Fruit fly (Drosophila melanogaster) whole organism, prepupa: ENCODE measurements around the gene Usp5.

Experiments
- CG10631 ChIP-seq: fragments of 200-800 bp; sonication (Bioruptor generic); optimal IDR thresholded peaks from 2 replicates; lab custom pipeline; 2016; ENCODE audit warnings: missing biosample characterization, missing genetic modification characterization
- CG10669 ChIP-seq: fragments of 200-800 bp; sonication (Bioruptor generic); optimal IDR thresholded peaks from 3 replicates; lab custom pipeline; 2018; ENCODE audit warnings: missing biosample characterization, mild to moderate bottlenecking, missing genetic modification characterization, moderate library complexity
- CG11294 ChIP-seq: fragments of 200-800 bp; sonication (Bioruptor generic); IDR thresholded peaks from 2 replicates; pipeline ENCODE4 v1.3.6; 2022; ENCODE audit warnings: missing biosample characterization, missing genetic modification characterization
- CG11762 ChIP-seq: fragments of 200-800 bp; sonication (Bioruptor generic); optimal IDR thresholded peaks from 3 replicates; lab custom pipeline; 2016; ENCODE audit warnings: missing biosample characterization, missing genetic modification characterization; ENCODE audit not compliant: insufficient read depth
- CG15336 ChIP-seq: fragments of 200-800 bp; sonication (Bioruptor generic); IDR thresholded peaks from 2 replicates; pipeline ENCODE4 v1.3.6; 2022; ENCODE audit warnings: missing biosample characterization, missing genetic modification characterization
- CG1621 ChIP-seq: fragments of 200-800 bp; sonication (Bioruptor generic); optimal IDR thresholded peaks from 3 replicates; lab custom pipeline; 2018; ENCODE audit warnings: missing biosample characterization, mild to moderate bottlenecking, missing genetic modification characterization
- CG16779 ChIP-seq: fragments of 200-800 bp; sonication (Bioruptor generic); optimal IDR thresholded peaks from 3 replicates; lab custom pipeline; 2017; ENCODE audit warnings: missing biosample characterization, mild to moderate bottlenecking, missing genetic modification characterization
- CG31627 ChIP-seq: fragments of 200-800 bp; sonication (Bioruptor generic); optimal IDR thresholded peaks from 3 replicates; lab custom pipeline; 2016; ENCODE audit warnings: missing biosample characterization, missing genetic modification characterization
- CG3919 ChIP-seq: fragments of 200-800 bp; sonication (Bioruptor generic); optimal IDR thresholded peaks from 3 replicates; lab custom pipeline; 2016; ENCODE audit warnings: missing biosample characterization, missing genetic modification characterization
- CG6276 ChIP-seq: fragments of 200-800 bp; sonication (Bioruptor generic); optimal IDR thresholded peaks from 2 replicates; lab custom pipeline; 2017; ENCODE audit warnings: missing biosample characterization, mild to moderate bottlenecking, missing genetic modification characterization
- CG6808 ChIP-seq: fragments of 200-800 bp; sonication (Bioruptor generic); optimal IDR thresholded peaks from 3 replicates; lab custom pipeline; 2017; ENCODE audit warnings: missing biosample characterization, missing genetic modification characterization, mild to moderate bottlenecking, moderate library complexity, missing genetic modification reagents
- CG6854 ChIP-seq: fragments of 200-800 bp; sonication (Bioruptor generic); optimal IDR thresholded peaks from 2 replicates; lab custom pipeline; 2017; ENCODE audit warnings: missing biosample characterization, mild to moderate bottlenecking, missing genetic modification characterization
- CG7368 ChIP-seq: fragments of 200-800 bp; sonication (Bioruptor generic); optimal IDR thresholded peaks from 3 replicates; lab custom pipeline; 2016; ENCODE audit warnings: missing biosample characterization, missing genetic modification characterization
- CG8319 ChIP-seq: fragments of 200-800 bp; sonication (Bioruptor generic); optimal IDR thresholded peaks from 3 replicates; lab custom pipeline; 2016; ENCODE audit warnings: missing biosample characterization, missing genetic modification characterization
- CG8632 ChIP-seq: fragments of 200-800 bp; sonication (Bioruptor generic); optimal IDR thresholded peaks from 3 replicates; lab custom pipeline; 2016; ENCODE audit warnings: missing biosample characterization, missing genetic modification characterization
- CG9139 ChIP-seq: fragments of 200-800 bp; sonication (Bioruptor generic); optimal IDR thresholded peaks from 3 replicates; lab custom pipeline; 2017; ENCODE audit warnings: missing biosample characterization, mild to moderate bottlenecking, missing genetic modification characterization
- Eip75B ChIP-seq: fragments of 200-800 bp; sonication (Bioruptor generic); optimal IDR thresholded peaks from 3 replicates; lab custom pipeline; 2016; ENCODE audit warnings: missing biosample characterization, missing genetic modification characterization
- Eip78C ChIP-seq: fragments of 200-800 bp; sonication (Bioruptor generic); peaks from one replicate; lab custom pipeline; 2016; ENCODE audit warnings: missing biosample characterization, missing genetic modification characterization
- Eip93F ChIP-seq: fragments of 200-800 bp; sonication (Bioruptor generic); optimal IDR thresholded peaks from 2 replicates; lab custom pipeline; 2016; ENCODE audit warnings: missing biosample characterization, mild to moderate bottlenecking, missing genetic modification characterization
- Ets96B ChIP-seq: fragments of 200-800 bp; optimal IDR thresholded peaks from 2 replicates; lab custom pipeline; 2019; ENCODE audit warnings: missing biosample characterization, mild to moderate bottlenecking, missing genetic modification characterization, moderate library complexity
- Gug ChIP-seq: fragments of 200-800 bp; sonication (Bioruptor generic); IDR thresholded peaks from 2 replicates; pipeline ENCODE4 v1.3.6; 2022; ENCODE audit warnings: missing biosample characterization, missing genetic modification characterization
- Hr38 ChIP-seq: sonication (Bioruptor generic); optimal IDR thresholded peaks from 2 replicates; lab custom pipeline; 2016; ENCODE audit warnings: missing biosample characterization, missing genetic modification characterization
- Hr39 ChIP-seq: fragments of 200-800 bp; sonication (Bioruptor generic); optimal IDR thresholded peaks from 2 replicates; lab custom pipeline; 2016; ENCODE audit warnings: missing biosample characterization, missing genetic modification characterization
- Hr4 ChIP-seq: fragments of 200-800 bp; sonication (Bioruptor generic); optimal IDR thresholded peaks from 3 replicates; lab custom pipeline; 2016; ENCODE audit warnings: missing biosample characterization, missing genetic modification characterization
- Met ChIP-seq: fragments of 200-800 bp; sonication (Bioruptor generic); optimal IDR thresholded peaks from 3 replicates; lab custom pipeline; 2016; ENCODE audit warnings: missing biosample characterization, missing genetic modification characterization
- OdsH ChIP-seq: fragments of 200-800 bp; sonication (Bioruptor generic); optimal IDR thresholded peaks from 3 replicates; lab custom pipeline; 2016; ENCODE audit warnings: missing biosample characterization, missing genetic modification characterization
- Smox ChIP-seq: fragments of 200-800 bp; sonication (Bioruptor generic); optimal IDR thresholded peaks from 3 replicates; lab custom pipeline; 2016; ENCODE audit warnings: missing biosample characterization, missing genetic modification characterization
- Sox102F ChIP-seq: fragments of 200-800 bp; sonication (Bioruptor generic); optimal IDR thresholded peaks from 2 replicates; lab custom pipeline; 2016; ENCODE audit warnings: missing biosample characterization, mild to moderate bottlenecking, missing genetic modification characterization
- Sox14 ChIP-seq: fragments of 200-800 bp; sonication (Bioruptor generic); optimal IDR thresholded peaks from 3 replicates; lab custom pipeline; 2016; ENCODE audit warnings: missing biosample characterization, missing genetic modification characterization
- Sox15 ChIP-seq: fragments of 200-800 bp; sonication (Bioruptor generic); optimal IDR thresholded peaks from 3 replicates; lab custom pipeline; 2016; ENCODE audit warnings: missing biosample characterization, missing genetic modification characterization
- achi ChIP-seq: fragments of 200-800 bp; sonication (Bioruptor generic); optimal IDR thresholded peaks from 3 replicates; lab custom pipeline; 2016; ENCODE audit warnings: missing biosample characterization, missing genetic modification characterization
- acj6 ChIP-seq: fragments of 200-800 bp; sonication (Bioruptor generic); optimal IDR thresholded peaks from 3 replicates; lab custom pipeline; 2016; ENCODE audit warnings: missing biosample characterization, missing genetic modification characterization
- cyc ChIP-seq: fragments of 200-800 bp; sonication (Bioruptor generic); optimal IDR thresholded peaks from 3 replicates; lab custom pipeline; 2016; ENCODE audit warnings: missing biosample characterization, missing genetic modification characterization
- dac ChIP-seq: fragments of 200-800 bp; sonication (Bioruptor generic); optimal IDR thresholded peaks from 2 replicates; lab custom pipeline; 2017; ENCODE audit warnings: missing biosample characterization, mild to moderate bottlenecking, missing genetic modification characterization
- dsx ChIP-seq: fragments of 200-800 bp; optimal IDR thresholded peaks from 3 replicates; lab custom pipeline; 2019; ENCODE audit warnings: missing biosample characterization, mild to moderate bottlenecking, missing genetic modification characterization, moderate library complexity; ENCODE audit not compliant: poor library complexity, severe bottlenecking
- esn ChIP-seq: fragments of 200-800 bp; sonication (Bioruptor generic); optimal IDR thresholded peaks from 2 replicates; lab custom pipeline; 2016; ENCODE audit warnings: missing biosample characterization, mild to moderate bottlenecking, missing genetic modification characterization, moderate library complexity
- fd59A ChIP-seq: fragments of 200-800 bp; sonication (Bioruptor generic); optimal IDR thresholded peaks from 2 replicates; lab custom pipeline; 2017; ENCODE audit warnings: missing biosample characterization, mild to moderate bottlenecking, missing genetic modification characterization, missing genetic modification reagents
- fd85E ChIP-seq: fragments of 200-800 bp; sonication (Bioruptor generic); optimal IDR thresholded peaks from 3 replicates; lab custom pipeline; 2016; ENCODE audit warnings: missing biosample characterization, missing genetic modification characterization
- fkh ChIP-seq: fragments of 200-800 bp; sonication (Bioruptor generic); optimal IDR thresholded peaks from 3 replicates; lab custom pipeline; 2017; ENCODE audit warnings: missing biosample characterization, mild to moderate bottlenecking, missing genetic modification characterization, moderate library complexity
- net ChIP-seq: fragments of 200-800 bp; sonication (Bioruptor generic); optimal IDR thresholded peaks from 3 replicates; lab custom pipeline; 2016; ENCODE audit warnings: missing biosample characterization, missing genetic modification characterization
- pdm3 ChIP-seq: fragments of 200-800 bp; sonication (Bioruptor generic); optimal IDR thresholded peaks from 3 replicates; lab custom pipeline; 2016; ENCODE audit warnings: missing biosample characterization, missing genetic modification characterization
- spab ChIP-seq: fragments of 200-800 bp; sonication (Bioruptor generic); optimal IDR thresholded peaks from 2 replicates; lab custom pipeline; 2017; ENCODE audit warnings: missing biosample characterization, mild to moderate bottlenecking, missing genetic modification characterization, missing genetic modification reagents
- ss ChIP-seq, 2 experiments: fragments of 200-800 bp; sonication (Bioruptor generic); optimal IDR thresholded peaks; 2 replicates in 1 of 2; 3 replicates in 1 of 2; lab custom pipeline; 2017 to 2018; ENCODE audit warnings: mild to moderate bottlenecking in 2 of 2, missing biosample characterization in 2 of 2, missing genetic modification characterization in 2 of 2, moderate library complexity in 1 of 2
- svp ChIP-seq: fragments of 200-800 bp; sonication (Bioruptor generic); peaks from one replicate; lab custom pipeline; 2016; ENCODE audit warnings: missing biosample characterization, missing genetic modification characterization
- topi ChIP-seq: fragments of 200-800 bp; sonication (Bioruptor generic); optimal IDR thresholded peaks from 3 replicates; lab custom pipeline; 2016; ENCODE audit warnings: missing biosample characterization, missing genetic modification characterization
- vri ChIP-seq: fragments of 200-800 bp; sonication (Bioruptor generic); optimal IDR thresholded peaks from 3 replicates; lab custom pipeline; 2016; ENCODE audit warnings: missing biosample characterization, mild to moderate bottlenecking, missing genetic modification characterization

Usp5 gene

DNA sequence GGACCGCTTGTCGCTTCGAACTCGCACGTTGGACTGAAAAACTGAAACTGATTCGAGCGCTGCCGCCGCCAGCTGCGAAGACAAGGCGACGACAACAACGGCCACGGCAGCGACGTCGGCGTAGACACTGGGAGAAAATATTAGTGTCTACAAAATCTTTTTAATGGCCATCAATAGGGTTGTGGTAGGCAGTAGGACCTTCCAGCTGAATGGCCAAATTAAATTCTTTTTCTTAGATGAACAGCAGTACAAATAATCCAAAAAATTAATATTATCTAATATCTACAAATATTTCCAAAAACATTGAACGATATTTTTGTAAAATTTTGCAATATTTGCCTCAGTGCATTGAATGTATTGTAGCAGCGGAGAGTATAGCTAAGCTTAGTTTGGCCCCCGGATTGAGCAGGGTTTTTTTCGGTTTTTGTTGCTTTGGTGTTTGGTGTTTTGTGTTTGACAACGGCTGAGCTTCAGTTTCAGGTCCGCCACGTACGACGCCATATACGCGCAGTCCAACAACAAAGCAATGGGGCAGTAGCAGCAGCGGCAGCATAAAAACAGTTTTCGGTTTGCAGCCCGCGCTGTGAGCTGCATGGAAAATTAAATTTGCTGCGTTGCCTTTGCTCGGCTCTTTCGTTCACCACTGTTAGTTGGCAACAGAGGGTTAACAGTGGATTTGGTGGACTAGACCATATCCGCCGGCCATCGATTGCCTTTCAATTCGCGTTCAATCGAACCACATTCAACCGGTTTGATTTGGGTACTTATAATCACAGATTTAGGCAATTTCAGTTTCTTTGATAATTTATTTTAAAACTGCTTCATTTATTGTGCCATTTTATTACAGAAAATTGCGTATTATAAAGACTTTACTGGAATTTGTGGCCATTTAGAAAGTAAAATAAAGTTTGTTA, 41.0 kb downstream of the Usp5 start, which contains the start of gene Cht7 (continued):
- TF ChIP-seq pdm3 (GFP tag; lab: Kevin White, UChicago) (peak; percentile 92), dsx (GFP tag; lab: Kevin White, UChicago) (peak; percentile 88), CG10669 (peak; percentile 88), Met (peak; percentile 87), Eip78C (peak; percentile 98), Eip75B (peak; percentile 89), fd59A (GFP tag; lab: Kevin White, UChicago) (peak; percentile 87), CG16779 (tag; lab: Kevin White, UChicago) (peak; percentile 73), topi (GFP tag; lab: Kevin White, UChicago) (peak; percentile 87), Ets96B (tag; lab: Kevin White, UChicago) (peak; percentile 86), Hr38 (GFP tag; lab: Kevin White, UChicago) (no peak), CG3919 (GFP tag; lab: Kevin White, UChicago) (peak; percentile 91), Hr4 (GFP tag; lab: Kevin White, UChicago) (peak; percentile 96), CG6276 (peak; percentile 93), dac (GFP tag; lab: Kevin White, UChicago) (peak; percentile 93), CG6854 (GFP tag; lab: Kevin White, UChicago) (peak; percentile 60), CG9139 (GFP tag; lab: Kevin White, UChicago) (peak; percentile 74), Smox (GFP tag; lab: Kevin White, UChicago) (peak; percentile 81), Hr39 (GFP tag; lab: Kevin White, UChicago) (peak; percentile 79), OdsH (GFP tag; lab: Kevin White, UChicago) (peak; percentile 94), CG11294 (GFP tag; lab: Robert Waterston, UW) (peak; percentile 90), net (GFP tag; lab: Kevin White, UChicago) (peak; percentile 92), ss (GFP tag; optimal IDR thresholded peaks at IDR 0.05; lab: Kevin White, UChicago) (peak; percentile 86 to 91), CG8319 (GFP tag; lab: Kevin White, UChicago) (peak; percentile 74), CG1621 (tag; lab: Kevin White, UChicago) (peak; percentile 91), CG15336 (peak; percentile 96), CG6808 (GFP tag; lab: Kevin White, UChicago) (peak; percentile 88), CG8632 (GFP tag; lab: Kevin White, UChicago) (peak; percentile 86), Sox14 (peak; percentile 86), CG10631 (GFP tag; lab: Kevin White, UChicago) (peak; percentile 85), cyc (GFP tag; lab: Kevin White, UChicago) (peak; percentile 76), CG31627 (peak; percentile 80), CG7368 (peak; percentile 80), Sox102F (GFP tag; lab: Kevin White, UChicago) (peak; percentile 87)

DNA sequence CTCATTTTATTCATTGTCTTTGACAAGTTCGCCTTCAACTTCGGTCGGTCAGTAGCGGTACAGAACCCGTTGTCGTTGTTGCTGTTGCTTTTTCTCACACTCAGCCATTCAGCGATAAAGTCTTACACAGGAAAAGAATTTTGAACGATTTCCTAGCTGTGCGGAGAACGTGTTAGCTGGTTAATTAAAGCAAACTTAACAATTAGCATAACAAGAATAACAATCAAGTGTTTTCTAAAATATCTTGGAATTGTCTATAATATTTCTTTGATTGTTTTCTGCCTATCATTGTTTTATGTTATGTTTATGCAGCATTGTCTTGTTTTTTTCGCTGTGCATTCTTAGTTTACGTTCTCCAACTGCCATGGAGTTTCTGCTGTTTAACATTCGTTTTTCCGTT, 42.0 kb downstream of the Usp5 start:
- TF ChIP-seq ss (GFP tag; optimal IDR thresholded peaks at IDR 0.05; lab: Kevin White, UChicago) (peak; percentile 35 to 61), CG8319 (GFP tag; lab: Kevin White, UChicago) (no peak), cyc (GFP tag; lab: Kevin White, UChicago) (no peak), Met (no peak), Hr4 (GFP tag; lab: Kevin White, UChicago) (peak; percentile 14), CG10631 (GFP tag; lab: Kevin White, UChicago) (peak; percentile 62), CG11294 (GFP tag; lab: Robert Waterston, UW) (no peak), Sox102F (GFP tag; lab: Kevin White, UChicago) (no peak), Hr39 (GFP tag; lab: Kevin White, UChicago) (no peak), Sox15 (GFP tag; lab: Kevin White, UChicago) (no peak), fd59A (GFP tag; lab: Kevin White, UChicago) (peak; percentile 52), vri (GFP tag; lab: Kevin White, UChicago) (no peak), CG16779 (tag; lab: Kevin White, UChicago) (no peak), Gug (no peak), dac (GFP tag; lab: Kevin White, UChicago) (no peak), pdm3 (GFP tag; lab: Kevin White, UChicago) (peak; percentile 6), fd85E (no peak), esn (GFP tag; lab: Kevin White, UChicago) (no peak), Eip78C (peak; percentile 79), CG31627 (no peak), achi (GFP tag; lab: Kevin White, UChicago) (peak; percentile 28), OdsH (GFP tag; lab: Kevin White, UChicago) (peak; percentile 40), CG6854 (GFP tag; lab: Kevin White, UChicago) (no peak), spab (peak; percentile 67), svp (GFP tag; lab: Kevin White, UChicago) (no peak), CG8632 (GFP tag; lab: Kevin White, UChicago) (no peak), Eip93F (GFP tag; lab: Kevin White, UChicago) (no peak), acj6 (no peak), CG11762 (GFP tag; lab: Kevin White, UChicago) (peak; percentile 36), fkh (GFP tag; lab: Kevin White, UChicago) (no peak)
